Worm (Caenorhabditis elegans): ENCODE results near the gene K09F6.11.

- TF ChIP-seq ztf-11 (tag; optimal IDR thresholded peaks at IDR 0.05) (no peak), lin-13 (tag; optimal IDR thresholded peaks at IDR 0.05) (no peak), unc-120 (tag; optimal IDR thresholded peaks at IDR 0.05; ENCODE audit: poor library complexity, severe bottlenecking) (no peak), ces-1 (GFP tag; optimal IDR thresholded peaks at IDR 0.05) (no peak), nhr-237 (tag; optimal IDR thresholded peaks at IDR 0.05) (no peak), lsy-2 (tag; optimal IDR thresholded peaks at IDR 0.05) (no peak), elt-3 (tag; optimal IDR thresholded peaks at IDR 0.05) (no peak), pha-4 (tag; optimal IDR thresholded peaks at IDR 0.05) (no peak), flh-1 (GFP tag; optimal IDR thresholded peaks at IDR 0.05) (no peak), snpc-4 (tag; optimal IDR thresholded peaks at IDR 0.05) (no peak)
These were observed 38.0 kb downstream of the K09F6.11 start, which contains the start of the genes ZK1240.5 and ZK1240.9 for ce11 chrII:2317883-2318357.

Measured in whole organism, mixed stage, embryonic.